Worm (Caenorhabditis elegans): ENCODE measurements around the gene T05A7.3.

DNA sequence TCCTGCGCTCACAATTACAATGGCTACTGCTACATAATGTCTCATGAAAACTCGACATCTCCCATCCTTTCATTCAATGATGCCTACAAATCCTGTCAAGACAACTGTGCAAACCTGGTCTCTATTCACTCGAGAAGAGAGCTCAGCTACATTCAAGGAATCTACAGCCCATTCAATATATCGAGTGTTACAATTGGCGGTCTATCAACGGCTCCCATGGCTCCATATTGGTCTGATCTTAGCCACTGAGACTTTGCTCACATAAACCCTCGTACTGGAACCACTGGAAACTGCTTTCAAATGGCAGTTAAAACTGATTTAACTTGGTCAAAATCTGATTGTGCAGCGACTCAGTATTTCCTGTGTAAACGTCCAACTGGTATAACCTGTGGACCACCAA, at the start of gene T05A7.3:
- no peak for TF ChIP-seq ref-1 (GFP tag; conservative IDR thresholded peaks at IDR 0.05)
- no peak for TF ChIP-seq klf-2 (GFP tag; conservative IDR thresholded peaks at IDR 0.05)

Data from whole organism, midembryonic.